Fruit fly (Drosophila melanogaster): ENCODE data around the gene Rpn5.
A peak's percentile ranks its signal among the peaks of the same experiment; 100 is the strongest.

Rpn5 gene

DNA sequence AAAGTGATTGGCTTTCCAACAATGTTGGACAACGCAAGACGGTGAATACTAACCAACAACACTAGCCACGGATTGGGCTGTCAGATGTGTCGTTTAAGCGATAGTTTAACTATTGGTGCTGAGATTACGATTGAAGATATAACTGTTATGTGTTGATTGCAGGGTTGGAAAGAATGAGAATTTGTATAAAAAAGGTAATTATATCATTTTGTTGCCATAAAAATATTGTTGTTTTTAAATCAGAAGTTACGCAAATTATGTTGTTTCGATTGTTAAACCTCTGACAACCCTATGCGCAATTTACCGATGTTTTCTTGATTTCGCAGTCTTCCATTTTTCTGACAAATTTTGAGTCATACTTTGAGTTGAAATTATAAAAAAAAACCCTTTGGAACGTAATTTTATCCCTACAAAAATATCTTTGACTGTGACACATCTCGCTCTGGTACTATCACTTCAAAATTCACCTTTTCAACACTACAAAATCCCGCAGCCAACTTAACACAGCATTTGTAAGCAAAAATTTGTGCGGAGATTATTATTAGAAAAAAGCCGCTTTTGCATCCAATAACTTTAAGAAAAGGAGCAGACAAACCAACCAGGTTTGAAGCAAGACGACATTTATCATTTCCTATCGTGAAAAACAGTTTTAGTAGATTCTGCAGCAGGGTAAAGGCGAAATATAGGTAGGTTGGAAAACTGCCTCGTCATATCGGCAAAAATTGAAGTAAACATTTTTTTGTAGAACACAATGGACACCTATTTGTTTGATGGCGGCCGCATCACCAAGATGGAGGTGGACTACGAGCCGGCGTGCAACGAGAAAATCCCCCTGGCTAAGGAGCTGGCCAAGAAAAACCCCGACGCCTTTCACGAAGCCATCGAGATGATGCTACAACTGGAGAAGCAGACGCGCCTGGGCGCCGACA lies at the start of gene Rpn5, which contains the start of gene Hat1 (continued):
- TF ChIP-seq CG4318 (GFP tag; optimal IDR thresholded peaks at IDR 0.05) (peak; percentile 64), CG15336 (GFP tag; IDR thresholded peaks at IDR 0.05) (peak; percentile 41; the same call in 1 of the 2 replicates), net (GFP tag; optimal IDR thresholded peaks at IDR 0.05) (peak; percentile 67), spab (GFP tag; optimal IDR thresholded peaks at IDR 0.05) (peak; percentile 46), Met (GFP tag; optimal IDR thresholded peaks at IDR 0.05) (peak; percentile 87), CG34406 (GFP tag; optimal IDR thresholded peaks at IDR 0.05) (peak; percentile 76), Sox102F (GFP tag; optimal IDR thresholded peaks at IDR 0.05) (peak; percentile 87), cyc (GFP tag; optimal IDR thresholded peaks at IDR 0.05) (peak; percentile 92), salr (GFP tag; optimal IDR thresholded peaks at IDR 0.05) (peak; percentile 55 to 92), CG3919 (GFP tag; optimal IDR thresholded peaks at IDR 0.05) (peak; percentile 86), acj6 (GFP tag; optimal IDR thresholded peaks at IDR 0.05) (peak; percentile 87)

DNA sequence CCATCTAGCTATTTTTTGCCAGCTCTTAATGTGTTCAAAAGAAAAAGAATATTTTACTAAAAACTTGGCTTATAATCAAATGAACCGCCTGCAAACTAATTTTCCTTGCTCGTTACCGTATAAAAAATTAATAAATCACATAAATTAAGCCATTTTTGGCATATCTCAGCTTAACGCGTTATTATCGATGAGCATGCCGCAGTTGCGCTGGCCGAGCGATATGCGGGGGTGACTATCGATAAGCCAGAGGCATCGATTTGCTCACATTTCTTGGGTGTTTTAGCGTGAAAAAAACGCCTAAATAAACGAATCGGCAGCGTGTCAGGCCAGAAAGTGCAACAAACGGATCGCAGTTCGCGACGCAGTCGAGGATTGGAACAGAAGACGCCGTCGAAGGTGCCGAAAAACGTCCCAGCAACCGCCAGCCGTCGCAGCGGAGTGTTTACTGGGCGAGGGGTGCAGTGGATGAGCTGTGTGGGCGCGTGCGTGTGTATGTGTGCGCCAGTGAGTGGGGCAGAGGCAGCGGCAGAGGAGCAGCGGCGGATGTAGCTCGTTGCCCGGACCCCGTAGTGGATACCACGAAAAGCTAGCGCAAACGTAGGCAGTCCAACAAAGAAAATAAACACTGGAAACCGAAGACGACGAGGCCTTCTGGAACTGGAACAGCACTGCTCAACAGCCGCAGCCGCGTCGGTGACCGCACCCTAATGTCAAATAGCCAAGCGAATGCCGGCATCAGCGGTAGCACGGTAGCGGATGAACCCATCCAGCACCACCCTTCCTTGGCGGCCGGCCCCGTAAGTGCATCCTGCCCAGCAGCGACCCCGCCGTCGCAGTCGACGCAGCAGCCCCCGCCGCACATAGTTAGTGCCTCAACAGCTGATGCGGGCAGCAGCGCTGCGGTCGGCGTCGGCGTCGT lies 46.8 kb upstream of the Rpn5 start, which contains the start of the genes Sym and Madm:
Gene Sym (minus strand): TSS at position 199 of the 919 bp plus-strand sequence.
Gene Madm (plus strand): TSS at position 233 of the 919 bp plus-strand sequence.
- peak; percentile 39 for TF ChIP-seq topi (GFP tag; optimal IDR thresholded peaks at IDR 0.05)
- no peak for TF ChIP-seq Lpt (GFP tag; optimal IDR thresholded peaks at IDR 0.05)
- TF ChIP-seq CG6854 (GFP tag; optimal IDR thresholded peaks at IDR 0.05), result no peak
- peak; percentile 41 for TF ChIP-seq cyc (GFP tag; optimal IDR thresholded peaks at IDR 0.05)
- peak; percentile 10 for TF ChIP-seq Ets96B (tag; optimal IDR thresholded peaks at IDR 0.05)
- TF ChIP-seq dac (GFP tag; optimal IDR thresholded peaks at IDR 0.05), result no peak
- TF ChIP-seq CG6163 (GFP tag; IDR thresholded peaks at IDR 0.05), result no peak
- TF ChIP-seq CG8319 (GFP tag; optimal IDR thresholded peaks at IDR 0.05), result no peak
- TF ChIP-seq CG16779 (tag; optimal IDR thresholded peaks at IDR 0.05), result no peak
- TF ChIP-seq CG6276 (GFP tag; optimal IDR thresholded peaks at IDR 0.05), result no peak
- TF ChIP-seq acj6 (GFP tag; optimal IDR thresholded peaks at IDR 0.05), result no peak
- peak; percentile 26 for TF ChIP-seq CG3032 (tag; optimal IDR thresholded peaks at IDR 0.05)
- no peak for TF ChIP-seq ss (GFP tag; optimal IDR thresholded peaks at IDR 0.05)
- TF ChIP-seq CG1621 (tag; optimal IDR thresholded peaks at IDR 0.05), result peak; percentile 42
- no peak for TF ChIP-seq CG4318 (GFP tag; optimal IDR thresholded peaks at IDR 0.05)
- peak; percentile 41 for TF ChIP-seq Sox14 (GFP tag; optimal IDR thresholded peaks at IDR 0.05)
- TF ChIP-seq CG6808 (GFP tag; optimal IDR thresholded peaks at IDR 0.05), result no peak
- peak; percentile 25 for TF ChIP-seq lz (GFP tag; optimal IDR thresholded peaks at IDR 0.05)
- TF ChIP-seq CG32006 (GFP tag; optimal IDR thresholded peaks at IDR 0.05), result no peak
- no peak for TF ChIP-seq fd59A (GFP tag; optimal IDR thresholded peaks at IDR 0.05)
- no peak for TF ChIP-seq Eip93F (GFP tag; optimal IDR thresholded peaks at IDR 0.05)
- TF ChIP-seq svp (GFP tag), result peak; percentile 72
- no peak for TF ChIP-seq Hr38 (GFP tag; optimal IDR thresholded peaks at IDR 0.05)
- TF ChIP-seq CG31627 (GFP tag; optimal IDR thresholded peaks at IDR 0.05), result peak; percentile 55
- TF ChIP-seq Eip78C (GFP tag), result peak; percentile 76
- TF ChIP-seq esn (GFP tag; optimal IDR thresholded peaks at IDR 0.05), result peak; percentile 49
- TF ChIP-seq fkh (GFP tag; optimal IDR thresholded peaks at IDR 0.05), result peak; percentile 20
- 0 out of 3 replicates have a peak, but pooled peaks have one; percentile 22 for TF ChIP-seq CG8119 (GFP tag; IDR thresholded peaks at IDR 0.05)
- TF ChIP-seq OdsH (GFP tag; optimal IDR thresholded peaks at IDR 0.05), result no peak
- no peak for TF ChIP-seq Eip75B (GFP tag; optimal IDR thresholded peaks at IDR 0.05)
- no peak for TF ChIP-seq CG15336 (GFP tag; IDR thresholded peaks at IDR 0.05)
- TF ChIP-seq Met (GFP tag; optimal IDR thresholded peaks at IDR 0.05), result no peak
